Fruit fly (Drosophila melanogaster) whole organism, embryonic: ENCODE data around the gene CG6749.

Source experiments
- Atf6 ChIP-seq: fragments of 200-800 bp; sonication (Bioruptor generic); IDR thresholded peaks from 2 replicates; pipeline ENCODE4 v1.3.6; 2022; ENCODE audit warnings: missing biosample characterization, missing genetic modification characterization
- B-H1 ChIP-seq: fragments of 200-800 bp; sonication (Bioruptor generic); IDR thresholded peaks from 3 replicates; pipeline ENCODE4 v1.3.6; 2022; ENCODE audit warnings: missing biosample characterization, missing genetic modification characterization
- CG11247 ChIP-seq: fragments of 200-800 bp; sonication (Bioruptor generic); IDR thresholded peaks from 2 replicates; pipeline ENCODE4 v1.3.6; 2022; ENCODE audit warnings: missing biosample characterization, missing genetic modification characterization
- CG12104 ChIP-seq: fragments of 200-800 bp; sonication (Bioruptor generic); optimal IDR thresholded peaks from 3 replicates; lab custom pipeline; 2016; ENCODE audit warnings: missing biosample characterization, missing genetic modification characterization
- CG12155 ChIP-seq: fragments of 200-800 bp; sonication (Bioruptor generic); optimal IDR thresholded peaks from 3 replicates; lab custom pipeline; 2016; ENCODE audit warnings: missing biosample characterization, missing genetic modification characterization
- CG13894 ChIP-seq: fragments of 200-800 bp; sonication (Bioruptor generic); optimal IDR thresholded peaks from 3 replicates; lab custom pipeline; 2018; ENCODE audit warnings: missing biosample characterization, mild to moderate bottlenecking, missing genetic modification characterization, moderate library complexity
- CG15011 ChIP-seq: fragments of 200-800 bp; sonication (Bioruptor generic); optimal IDR thresholded peaks from 3 replicates; lab custom pipeline; 2018; ENCODE audit warnings: missing biosample characterization, mild to moderate bottlenecking, missing genetic modification characterization
- CG15514 ChIP-seq: fragments of 200-800 bp; sonication (Bioruptor generic); optimal IDR thresholded peaks from 3 replicates; lab custom pipeline; 2017; ENCODE audit warnings: missing biosample characterization, missing genetic modification characterization, mild to moderate bottlenecking, moderate library complexity, missing genetic modification reagents
- CG17361 ChIP-seq: fragments of 200-800 bp; sonication (Bioruptor generic); IDR thresholded peaks from 3 replicates; pipeline ENCODE4 v1.3.6; 2022; ENCODE audit warnings: missing biosample characterization, missing genetic modification characterization
- CG17829 ChIP-seq: fragments of 200-800 bp; optimal IDR thresholded peaks from 2 replicates; lab custom pipeline; 2019; ENCODE audit warnings: missing biosample characterization, mild to moderate bottlenecking, missing genetic modification characterization, moderate library complexity
- CG18262 ChIP-seq: fragments of 200-800 bp; optimal IDR thresholded peaks from 3 replicates; lab custom pipeline; 2019; ENCODE audit warnings: missing biosample characterization, mild to moderate bottlenecking, missing genetic modification characterization, moderate library complexity
- CG2199 ChIP-seq: fragments of 200-800 bp; sonication (Bioruptor generic); IDR thresholded peaks from 3 replicates; pipeline ENCODE4 v1.3.6; 2022; ENCODE audit warnings: missing biosample characterization, missing genetic modification characterization
- CG2889 ChIP-seq: fragments of 200-800 bp; sonication (Bioruptor generic); IDR thresholded peaks from 3 replicates; pipeline ENCODE4 v1.3.6; 2022; ENCODE audit warnings: missing biosample characterization, missing genetic modification characterization
- CG34376 ChIP-seq: fragments of 200-800 bp; sonication (Bioruptor generic); optimal IDR thresholded peaks from 2 replicates; lab custom pipeline; 2018; ENCODE audit warnings: missing biosample characterization, mild to moderate bottlenecking, missing genetic modification characterization
- CG6791 ChIP-seq: fragments of 200-800 bp; sonication (Bioruptor generic); IDR thresholded peaks from 3 replicates; pipeline ENCODE4 v1.3.6; 2022; ENCODE audit warnings: missing biosample characterization, missing genetic modification characterization; ENCODE audit not compliant: partially characterized antibody
- CG7372 ChIP-seq: fragments of 200-800 bp; sonication (Bioruptor generic); IDR thresholded peaks from 2 replicates; pipeline ENCODE4 v1.3.6; 2022; ENCODE audit warnings: missing biosample characterization, missing genetic modification characterization
- CG7786 ChIP-seq: fragments of 200-800 bp; sonication (Bioruptor generic); optimal IDR thresholded peaks from 2 replicates; lab custom pipeline; 2016; ENCODE audit warnings: missing biosample characterization, missing genetic modification characterization
- Dip2 ChIP-seq: fragments of 200-800 bp; sonication (Bioruptor generic); IDR thresholded peaks from 2 replicates; pipeline ENCODE4 v1.3.6; 2022; ENCODE audit warnings: missing biosample characterization, missing genetic modification characterization
- Dll ChIP-seq: fragments of 200-800 bp; sonication (Bioruptor generic); IDR thresholded peaks from 4 replicates; pipeline ENCODE4 v1.3.6; 2022; ENCODE audit warnings: missing biosample characterization, missing genetic modification characterization; ENCODE audit not compliant: partially characterized antibody
- E2f1 ChIP-seq: fragments of 200-800 bp; sonication (Bioruptor generic); IDR thresholded peaks from 2 replicates; pipeline ENCODE4 v1.3.6; 2022; ENCODE audit warnings: missing biosample characterization, missing genetic modification characterization
- Gsc ChIP-seq: fragments of 200-800 bp; sonication (Bioruptor generic); IDR thresholded peaks from 2 replicates; pipeline ENCODE4 v1.3.6; 2022; ENCODE audit warnings: missing biosample characterization, missing genetic modification characterization
- Gug ChIP-seq: fragments of 200-800 bp; sonication (Bioruptor generic); IDR thresholded peaks from 4 replicates; pipeline ENCODE4 v1.3.6; 2022; ENCODE audit warnings: missing biosample characterization, missing genetic modification characterization
- H15 ChIP-seq: fragments of 200-800 bp; sonication (Bioruptor generic); IDR thresholded peaks from 3 replicates; pipeline ENCODE4 v1.3.6; 2022; ENCODE audit warnings: missing biosample characterization, missing genetic modification characterization
- HmgZ ChIP-seq: fragments of 200-800 bp; sonication (Bioruptor generic); optimal IDR thresholded peaks from 2 replicates; lab custom pipeline; 2018; ENCODE audit warnings: missing biosample characterization, mild to moderate bottlenecking, missing genetic modification characterization
- MTF-1 ChIP-seq: fragments of 200-800 bp; sonication (Bioruptor generic); optimal IDR thresholded peaks from 2 replicates; lab custom pipeline; 2018; ENCODE audit warnings: missing biosample characterization, mild to moderate bottlenecking, missing genetic modification characterization, borderline replicate concordance
- Mes4 ChIP-seq: fragments of 200-800 bp; sonication (Bioruptor generic); optimal IDR thresholded peaks from 2 replicates; lab custom pipeline; 2016; ENCODE audit warnings: missing biosample characterization, missing genetic modification characterization
- NK7.1 ChIP-seq: fragments of 200-800 bp; sonication (Bioruptor generic); optimal IDR thresholded peaks from 3 replicates; lab custom pipeline; 2016; ENCODE audit warnings: missing biosample characterization, missing genetic modification characterization
- Sox100B ChIP-seq: fragments of 200-800 bp; sonication (Bioruptor generic); optimal IDR thresholded peaks from 3 replicates; lab custom pipeline; 2018; ENCODE audit warnings: missing biosample characterization, mild to moderate bottlenecking, missing genetic modification characterization
- Trl ChIP-seq, 3 experiments: fragments of >200 bp in 2 of 3; fragments of 200-800 bp in 1 of 3; sonication (Bioruptor generic) in 1 of 3; optimal IDR thresholded peaks; 2 replicates in 1 of 3; 3 replicates in 2 of 3; lab custom pipeline; 2016 to 2017; ENCODE audit warnings: missing biosample characterization in 1 of 3, missing genetic modification characterization in 1 of 3
- Vsx1 ChIP-seq: fragments of 200-800 bp; sonication (Bioruptor generic); optimal IDR thresholded peaks from 2 replicates; lab custom pipeline; 2017; ENCODE audit warnings: missing biosample characterization, mild to moderate bottlenecking, missing genetic modification characterization, missing genetic modification reagents
- amos ChIP-seq: fragments of 200-800 bp; sonication (Bioruptor generic); IDR thresholded peaks from 2 replicates; pipeline ENCODE4 v1.3.6; 2022; ENCODE audit warnings: missing biosample characterization, missing genetic modification characterization; ENCODE audit not compliant: partially characterized antibody
- aop ChIP-seq: fragments of 200-800 bp; sonication (Bioruptor generic); IDR thresholded peaks from 2 replicates; pipeline ENCODE4 v1.3.6; 2022; ENCODE audit warnings: missing biosample characterization, missing genetic modification characterization
- bcd ChIP-seq: fragments of 200-800 bp; sonication (Bioruptor generic); optimal IDR thresholded peaks from 2 replicates; lab custom pipeline; 2017; ENCODE audit warnings: missing biosample characterization, mild to moderate bottlenecking, missing genetic modification characterization
- bigmax ChIP-seq: fragments of 200-800 bp; sonication (Bioruptor generic); optimal IDR thresholded peaks from 2 replicates; lab custom pipeline; 2018; ENCODE audit warnings: missing biosample characterization, mild to moderate bottlenecking, missing genetic modification characterization
- cas ChIP-seq: fragments of 200-800 bp; sonication (Bioruptor generic); IDR thresholded peaks from 2 replicates; pipeline ENCODE4 v1.3.6; 2022; ENCODE audit warnings: missing biosample characterization, missing genetic modification characterization
- cato ChIP-seq: fragments of 200-800 bp; sonication (Bioruptor generic); optimal IDR thresholded peaks from 2 replicates; lab custom pipeline; 2016; ENCODE audit warnings: missing biosample characterization, missing genetic modification characterization, borderline replicate concordance
- chif ChIP-seq, 2 experiments: fragments of 200-800 bp; sonication (Bioruptor generic); optimal IDR thresholded peaks; 3 replicates each; lab custom pipeline; 2016; ENCODE audit warnings: missing biosample characterization in 2 of 2, missing genetic modification characterization in 2 of 2
- emc ChIP-seq: fragments of 200-800 bp; sonication (Bioruptor generic); optimal IDR thresholded peaks from 2 replicates; lab custom pipeline; 2016; ENCODE audit warnings: missing biosample characterization, missing genetic modification characterization
- ewg ChIP-seq: fragments of 200-800 bp; sonication (Bioruptor generic); optimal IDR thresholded peaks from 3 replicates; lab custom pipeline; 2017; ENCODE audit warnings: mild to moderate bottlenecking, missing biosample characterization, missing genetic modification reagents, missing genetic modification characterization
- fd96Cb ChIP-seq: fragments of 200-800 bp; sonication (Bioruptor generic); optimal IDR thresholded peaks from 2 replicates; lab custom pipeline; 2018; ENCODE audit warnings: missing biosample characterization, mild to moderate bottlenecking, missing genetic modification characterization, moderate library complexity
- gem ChIP-seq: fragments of 200-800 bp; sonication (Bioruptor generic); optimal IDR thresholded peaks from 2 replicates; lab custom pipeline; 2019; ENCODE audit warnings: missing biosample characterization, mild to moderate bottlenecking, missing genetic modification characterization, moderate library complexity
- maf-S ChIP-seq: fragments of 200-800 bp; sonication (Bioruptor generic); optimal IDR thresholded peaks from 2 replicates; lab custom pipeline; 2016; ENCODE audit warnings: missing biosample characterization, missing genetic modification characterization
- mirr ChIP-seq: fragments of 200-800 bp; sonication (Bioruptor generic); optimal IDR thresholded peaks from 3 replicates; lab custom pipeline; 2018; ENCODE audit warnings: missing biosample characterization, mild to moderate bottlenecking, missing genetic modification characterization
- nerfin-1 ChIP-seq: fragments of 200-800 bp; sonication (Bioruptor generic); optimal IDR thresholded peaks from 3 replicates; lab custom pipeline; 2019; ENCODE audit warnings: missing biosample characterization, mild to moderate bottlenecking, missing genetic modification characterization, moderate library complexity
- nom ChIP-seq: fragments of 200-800 bp; sonication (Bioruptor generic); optimal IDR thresholded peaks from 2 replicates; lab custom pipeline; 2017; ENCODE audit warnings: missing biosample characterization, missing genetic modification characterization, mild to moderate bottlenecking, moderate library complexity, missing genetic modification reagents
- sens ChIP-seq: fragments of 200-800 bp; sonication (Bioruptor generic); peaks from one replicate; lab custom pipeline; 2016; ENCODE audit warnings: missing biosample characterization, missing genetic modification characterization
- sug ChIP-seq: fragments of 200-800 bp; optimal IDR thresholded peaks from 2 replicates; lab custom pipeline; 2019; ENCODE audit warnings: missing biosample characterization, mild to moderate bottlenecking, missing genetic modification characterization, moderate library complexity
- twi ChIP-seq: fragments of 200-800 bp; optimal IDR thresholded peaks from 2 replicates; lab custom pipeline; 2019; ENCODE audit warnings: missing biosample characterization, mild to moderate bottlenecking, missing genetic modification characterization, moderate library complexity
- zf30C ChIP-seq: fragments of 200-800 bp; sonication (Bioruptor generic); optimal IDR thresholded peaks from 3 replicates; lab custom pipeline; 2018; ENCODE audit warnings: missing biosample characterization, mild to moderate bottlenecking, missing genetic modification characterization
- zfh1 ChIP-seq: fragments of 200-800 bp; sonication (Bioruptor generic); IDR thresholded peaks from 3 replicates; pipeline ENCODE4 v1.3.6; 2022; ENCODE audit warnings: missing biosample characterization, missing genetic modification characterization

CG6749 gene

dm6 chr3L:9693552-9694133, 40.0 kb downstream of the CG6749 start (continued):
- TF ChIP-seq nerfin-1 (tag; lab: Kevin White, UChicago) (no peak), CG2199 (GFP tag; lab: Robert Waterston, UW) (no peak), B-H1 (GFP tag; lab: Robert Waterston, UW) (no peak; the same call in 2 of the 3 replicates), MTF-1 (GFP tag; lab: Kevin White, UChicago) (no peak), CG17361 (GFP tag; lab: Robert Waterston, UW) (no peak), H15 (no peak), Dip2 (no peak), CG2889 (GFP tag; lab: Robert Waterston, UW) (no peak), chif (GFP tag; optimal IDR thresholded peaks at IDR 0.05; lab: Kevin White, UChicago) (no peak), twi (tag; lab: Kevin White, UChicago) (no peak), CG15514 (no peak), CG15011 (GFP tag; lab: Kevin White, UChicago) (no peak), Mes4 (GFP tag; lab: Kevin White, UChicago) (no peak), ewg (GFP tag; lab: Kevin White, UChicago) (no peak), sug (no peak), Sox100B (peak; percentile 6), Gsc (GFP tag; lab: Robert Waterston, UW) (no peak), zf30C (GFP tag; lab: Kevin White, UChicago) (no peak), Gug (GFP tag; lab: Robert Waterston, UW) (0 out of 4 replicates have a peak, but pooled peaks have one; percentile 19), Atf6 (GFP tag; lab: Robert Waterston, UW) (no peak), Dll (GFP tag; lab: Robert Waterston, UW) (no peak), cato (no peak), bcd (GFP tag; lab: Kevin White, UChicago) (no peak), Vsx1 (GFP tag; lab: Kevin White, UChicago) (peak; percentile 53), CG6791 (GFP tag; lab: Robert Waterston, UW) (peak; percentile 52; the same call in 1 of the 3 replicates), CG18262 (tag; lab: Kevin White, UChicago) (no peak), CG34376 (GFP tag; lab: Kevin White, UChicago) (no peak), gem (tag; lab: Kevin White, UChicago) (peak; percentile 45), Trl (optimal IDR thresholded peaks at IDR 0.05; lab: Kevin White, UChicago) (peak in 1 of 2 experiments; percentile 2), Trl (GFP tag; optimal IDR thresholded peaks at IDR 0.05; lab: Kevin White, UChicago) (no peak), mirr (GFP tag; lab: Kevin White, UChicago) (no peak), zfh1 (GFP tag; lab: Robert Waterston, UW) (0 out of 3 replicates have a peak, but pooled peaks have one; percentile 50), aop (GFP tag; lab: Robert Waterston, UW) (no peak), CG12155 (GFP tag; lab: Kevin White, UChicago) (no peak), cas (GFP tag; lab: Robert Waterston, UW) (no peak), CG13894 (tag; lab: Kevin White, UChicago) (no peak), CG11247 (GFP tag; lab: Robert Waterston, UW) (no peak), NK7.1 (no peak), HmgZ (tag; lab: Kevin White, UChicago) (no peak), CG17829 (tag; lab: Kevin White, UChicago) (no peak), CG12104 (no peak), maf-S (GFP tag; lab: Kevin White, UChicago) (no peak), nom (no peak), CG7372 (GFP tag; lab: Robert Waterston, UW) (no peak), CG7786 (no peak), bigmax (GFP tag; lab: Kevin White, UChicago) (no peak), E2f1 (peak; percentile 27; the same call in 1 of the 2 replicates), fd96Cb (no peak), emc (no peak), sens (GFP tag; lab: Kevin White, UChicago) (peak; percentile 71), amos (GFP tag; lab: Robert Waterston, UW) (no peak)
